Worm (Caenorhabditis elegans): ENCODE results near the gene R11H6.5.

The R11H6.5 gene

DNA sequence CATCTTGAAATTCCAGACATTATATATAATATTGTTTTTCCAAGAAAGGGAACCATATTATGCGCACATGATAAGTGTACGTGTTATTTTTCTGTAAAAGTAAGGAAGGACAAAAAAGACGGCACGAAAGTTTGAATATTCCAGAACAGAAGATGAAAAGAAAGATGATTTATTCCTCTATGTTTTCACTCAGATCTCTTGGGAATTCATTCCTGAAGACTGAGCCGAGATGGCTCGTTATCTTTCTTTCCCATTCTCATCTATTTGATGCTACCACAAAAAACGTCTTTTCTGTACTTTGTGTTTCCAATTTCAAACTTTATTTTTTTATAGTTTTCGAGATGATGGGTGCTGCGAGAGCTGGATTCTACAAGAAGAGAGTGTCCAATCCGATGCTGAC, 8.3 kb downstream of the R11H6.5 start:
- TF ChIP-seq elt-1 (tag; optimal IDR thresholded peaks at IDR 0.05) (peak; percentile 66), ama-1 (optimal IDR thresholded peaks at IDR 0.05) (no peak), nhr-23 (tag; optimal IDR thresholded peaks at IDR 0.05) (no peak), elt-3 (tag; optimal IDR thresholded peaks at IDR 0.05) (no peak), R02D3.7 (tag; optimal IDR thresholded peaks at IDR 0.05) (no peak)

DNA sequence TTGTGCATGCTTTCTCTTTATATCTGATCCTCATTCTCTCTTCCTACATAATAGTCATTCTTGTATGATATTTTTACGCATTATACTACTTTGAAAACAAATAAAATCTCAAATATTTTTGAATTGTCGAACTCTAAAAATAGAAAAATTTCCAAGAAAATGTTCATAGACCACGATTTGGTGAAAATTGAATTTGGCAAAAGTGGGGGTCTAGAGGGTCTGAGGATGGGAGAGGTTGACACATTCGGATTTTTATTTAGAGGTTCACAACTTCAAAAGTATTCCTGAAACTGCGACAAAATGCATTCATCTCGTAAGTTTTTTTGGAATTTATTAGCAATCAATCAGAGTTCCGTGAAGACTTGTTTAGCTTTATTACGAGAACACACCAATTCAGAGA, 12.1 kb downstream of the R11H6.5 start, which contains the start of gene glb-22:
glb-22 (plus strand) TSS at position 301 of the 400 bp plus-strand sequence.
- no peak for TF ChIP-seq aly-2 (tag; optimal IDR thresholded peaks at IDR 0.05)
- no peak for TF ChIP-seq mdl-1 (tag; optimal IDR thresholded peaks at IDR 0.05)
- TF ChIP-seq nhr-25 (tag; optimal IDR thresholded peaks at IDR 0.05), result no peak
- TF ChIP-seq lsy-12 (tag; optimal IDR thresholded peaks at IDR 0.05), result no peak
- no peak for TF ChIP-seq elt-2 (tag; optimal IDR thresholded peaks at IDR 0.05)
- no peak for TF ChIP-seq skn-1 (tag; optimal IDR thresholded peaks at IDR 0.05)
- no peak for TF ChIP-seq nhr-237 (tag; optimal IDR thresholded peaks at IDR 0.05)
- no peak for TF ChIP-seq elt-1 (tag; optimal IDR thresholded peaks at IDR 0.05)
- TF ChIP-seq mml-1 (tag; optimal IDR thresholded peaks at IDR 0.05), result no peak
- TF ChIP-seq ZK546.5 (tag; optimal IDR thresholded peaks at IDR 0.05), result no peak
- TF ChIP-seq ceh-82 (tag; optimal IDR thresholded peaks at IDR 0.05), result no peak
- no peak for TF ChIP-seq ceh-16 (tag; optimal IDR thresholded peaks at IDR 0.05)
- TF ChIP-seq eor-1 (tag; optimal IDR thresholded peaks at IDR 0.05), result no peak
- TF ChIP-seq daf-12 (tag; optimal IDR thresholded peaks at IDR 0.05), result no peak
- no peak for TF ChIP-seq nhr-28 (tag; optimal IDR thresholded peaks at IDR 0.05)
- TF ChIP-seq nhr-11 (tag; optimal IDR thresholded peaks at IDR 0.05), result no peak
- TF ChIP-seq egl-5 (tag; optimal IDR thresholded peaks at IDR 0.05), result no peak
- TF ChIP-seq fkh-10 (GFP tag; optimal IDR thresholded peaks at IDR 0.05), result no peak

DNA sequence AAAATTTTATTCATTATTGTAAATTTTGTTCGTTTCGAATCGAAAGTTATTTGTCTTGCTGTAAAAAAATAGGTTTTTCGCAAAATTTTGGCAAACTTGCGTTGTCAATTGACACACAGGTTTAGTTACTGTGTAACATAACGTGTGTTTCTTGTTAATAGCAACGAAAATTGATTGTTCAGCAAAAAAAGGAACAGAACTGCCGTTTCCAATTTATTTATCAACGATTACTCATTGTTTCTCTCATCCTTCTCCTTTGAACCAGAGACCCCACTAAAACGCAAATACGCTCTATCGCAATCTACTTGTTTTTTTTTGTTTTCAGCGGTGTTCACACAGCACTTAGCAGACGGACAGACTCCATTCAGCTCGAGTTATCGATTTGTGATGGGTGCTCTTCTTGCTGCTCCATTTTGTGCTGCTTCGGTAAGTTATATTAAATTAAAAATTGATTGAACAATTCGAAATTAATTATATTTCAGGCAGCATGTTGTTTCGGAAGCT, 14.3 kb downstream of the R11H6.5 start, which contains the start of gene R11H6.2:
R11H6.2 (plus strand) TSS at position 326 of the 504 bp plus-strand sequence.
- TF ChIP-seq hmg-11 (tag; optimal IDR thresholded peaks at IDR 0.05) (peak; percentile 44), unc-39 (tag; optimal IDR thresholded peaks at IDR 0.05) (no peak), lin-15B (tag; optimal IDR thresholded peaks at IDR 0.05) (peak; percentile 65), lin-39 (tag; optimal IDR thresholded peaks at IDR 0.05) (peak; percentile 31), R02D3.7 (tag; optimal IDR thresholded peaks at IDR 0.05) (no peak), egl-5 (tag; optimal IDR thresholded peaks at IDR 0.05) (peak; percentile 5), nfya-1 (tag; optimal IDR thresholded peaks at IDR 0.05; ENCODE audit: insufficient read depth) (peak; percentile 44), aly-2 (tag; optimal IDR thresholded peaks at IDR 0.05) (no peak), ztf-11 (tag; optimal IDR thresholded peaks at IDR 0.05) (no peak), snpc-4 (tag; optimal IDR thresholded peaks at IDR 0.05) (peak; percentile 51), nhr-25 (tag; optimal IDR thresholded peaks at IDR 0.05) (peak; percentile 37), pqm-1 (tag; optimal IDR thresholded peaks at IDR 0.05) (peak; percentile 16), elt-2 (tag; optimal IDR thresholded peaks at IDR 0.05) (peak; percentile 16)

DNA sequence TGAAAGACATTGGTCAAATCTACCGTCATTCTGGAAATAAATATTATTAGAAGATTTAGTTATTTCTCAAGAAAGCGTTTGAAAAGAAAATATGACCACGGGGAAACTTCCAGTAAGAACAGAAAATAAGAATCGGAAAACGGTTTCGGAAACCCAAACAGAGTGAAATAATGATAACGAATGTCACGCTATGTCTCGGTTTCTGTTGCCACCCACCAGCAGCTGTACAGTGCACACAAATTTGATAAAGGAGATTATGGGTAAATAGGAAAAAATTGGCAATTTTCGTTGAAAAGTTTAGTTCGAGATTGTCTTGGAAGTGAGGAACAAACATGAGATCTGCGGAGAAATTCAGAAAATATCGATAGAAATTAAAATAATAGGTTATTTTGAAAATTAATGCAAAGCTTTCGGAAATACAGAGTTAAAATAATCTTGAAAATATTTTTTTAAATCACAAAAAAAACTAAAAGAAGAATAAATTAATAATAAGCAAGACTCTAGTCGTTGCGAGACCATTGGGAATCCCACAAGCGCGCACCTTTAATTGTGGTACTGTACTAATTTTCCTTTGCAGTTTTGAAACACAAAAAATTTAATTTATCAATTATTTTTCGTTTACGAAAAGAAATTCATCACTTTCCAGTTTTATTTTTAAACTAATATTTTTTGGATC, 14.9 kb downstream of the R11H6.5 start, which contains the start of gene pes-9:
pes-9 (minus strand) TSS at position 30 of the 676 bp plus-strand sequence.
- TF ChIP-seq elt-2 (tag; optimal IDR thresholded peaks at IDR 0.05), result peak; percentile 68
- no peak for TF ChIP-seq ztf-11 (tag; optimal IDR thresholded peaks at IDR 0.05)
- TF ChIP-seq pqm-1 (tag; optimal IDR thresholded peaks at IDR 0.05), result peak; percentile 24

DNA sequence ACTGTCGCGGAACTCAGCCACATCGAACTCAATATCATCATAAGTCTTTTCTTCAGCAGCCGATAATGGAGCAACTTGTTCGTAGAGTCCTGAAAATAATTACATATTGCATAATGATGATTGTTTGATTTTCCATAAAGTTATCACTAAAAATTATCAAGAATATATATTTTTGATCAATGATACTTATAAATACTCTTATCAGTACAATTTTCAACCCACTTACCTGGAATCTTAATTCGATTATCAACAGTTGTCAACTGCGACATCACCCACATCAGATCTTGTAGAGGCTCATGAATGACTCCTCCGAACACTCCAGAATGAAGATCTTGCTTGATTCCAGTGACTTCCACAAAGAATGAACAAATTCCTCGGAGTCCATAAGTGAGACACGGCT, 16.0 kb downstream of the R11H6.5 start:
- TF ChIP-seq elt-2 (tag; optimal IDR thresholded peaks at IDR 0.05), result peak; percentile 72
- TF ChIP-seq lin-39 (tag; optimal IDR thresholded peaks at IDR 0.05), result no peak

DNA sequence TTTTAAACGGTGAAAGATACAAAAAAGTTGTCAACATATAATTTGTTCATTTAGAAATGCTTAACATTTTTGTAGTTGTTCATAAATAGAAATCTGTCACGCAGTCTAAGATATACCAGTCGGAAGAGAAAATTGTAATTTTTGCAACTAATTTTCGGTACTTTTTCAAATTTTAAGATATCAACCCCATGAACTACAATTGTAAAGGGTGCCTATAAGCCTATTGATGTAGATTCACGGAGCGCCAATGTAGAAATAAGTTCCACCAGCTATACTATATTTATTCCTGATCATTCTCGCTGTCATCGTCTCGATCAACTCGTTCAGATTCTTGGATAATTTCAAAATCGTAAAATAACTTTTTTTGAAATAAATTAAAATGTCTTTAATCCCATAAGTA, 17.1 kb downstream of the R11H6.5 start:
- TF ChIP-seq lin-39 (tag; optimal IDR thresholded peaks at IDR 0.05) (no peak), lin-15B (tag; optimal IDR thresholded peaks at IDR 0.05) (no peak), ztf-11 (tag; optimal IDR thresholded peaks at IDR 0.05) (no peak), ceh-28 (tag; optimal IDR thresholded peaks at IDR 0.05) (no peak), unc-62 (GFP tag; optimal IDR thresholded peaks at IDR 0.05) (no peak), elt-3 (tag; optimal IDR thresholded peaks at IDR 0.05) (no peak), mdl-1 (tag; optimal IDR thresholded peaks at IDR 0.05) (no peak), elt-2 (tag; optimal IDR thresholded peaks at IDR 0.05) (peak; percentile 3)
